Worm (Caenorhabditis elegans) whole organism, L2 larva: Measurements from ENCODE around the gene symk-1.

Experiments used
- aly-2 ChIP-seq: fragments of 150-350 bp; optimal IDR thresholded peaks from 2 replicates; lab custom pipeline; 2014; ENCODE audit warnings: missing biosample characterization, missing genetic modification characterization
- ceh-16 ChIP-seq: fragments of 150-350 bp; optimal IDR thresholded peaks from 2 replicates; lab custom pipeline; 2014; ENCODE audit warnings: missing biosample characterization, missing genetic modification characterization
- ceh-82 ChIP-seq: fragments of 150-350 bp; optimal IDR thresholded peaks from 2 replicates; lab custom pipeline; 2014; ENCODE audit warnings: missing biosample characterization, missing genetic modification characterization
- lin-11 ChIP-seq: fragments of 150-350 bp; sonication (generic microtip); optimal IDR thresholded peaks from 2 replicates; lab custom pipeline; 2014; ENCODE audit warnings: missing biosample characterization, missing genetic modification characterization, inconsistent platforms, mixed read lengths
- lin-39 ChIP-seq: fragments of 150-350 bp; optimal IDR thresholded peaks from 2 replicates; lab custom pipeline; 2014; ENCODE audit warnings: missing biosample characterization, missing genetic modification reagents, missing genetic modification characterization
- nhr-12 ChIP-seq: fragments of 150-350 bp; optimal IDR thresholded peaks from 2 replicates; lab custom pipeline; 2014; ENCODE audit warnings: missing biosample characterization, missing genetic modification characterization
- nhr-23 ChIP-seq: fragments of 150-350 bp; optimal IDR thresholded peaks from 2 replicates; lab custom pipeline; 2014; ENCODE audit warnings: missing biosample characterization, missing genetic modification reagents, missing genetic modification characterization
- nhr-237 ChIP-seq: fragments of 150-350 bp; optimal IDR thresholded peaks from 2 replicates; lab custom pipeline; 2014; ENCODE audit warnings: missing biosample characterization, missing genetic modification characterization
- nhr-77 ChIP-seq: fragments of 150-350 bp; optimal IDR thresholded peaks from 2 replicates; lab custom pipeline; 2014; ENCODE audit warnings: missing biosample characterization, missing genetic modification characterization

DNA sequence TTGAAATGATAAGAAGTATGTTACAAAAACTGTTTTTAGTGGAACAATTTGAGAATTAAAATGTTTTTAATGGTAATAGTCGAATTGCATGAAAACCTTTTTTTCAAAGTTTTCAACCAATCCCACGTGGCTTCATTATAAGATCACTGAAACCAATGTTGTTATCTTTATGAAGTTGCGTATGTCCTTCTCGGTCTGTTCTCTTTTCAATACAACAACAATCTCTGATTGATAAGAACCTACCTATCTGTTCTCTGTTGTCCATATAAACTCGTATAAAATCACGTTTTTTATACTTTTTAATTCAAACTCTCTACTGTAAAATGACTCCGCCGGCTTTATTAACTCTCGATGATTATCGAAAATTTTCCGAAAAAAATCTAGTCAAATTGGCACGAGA lies 33.2 kb downstream of the symk-1 start, which contains the start of gene F41E6.5:
- no peak for TF ChIP-seq nhr-12 (tag; lab: Kevin White, UChicago)
- no peak for TF ChIP-seq ceh-82 (tag; lab: Kevin White, UChicago)
- TF ChIP-seq aly-2 (tag; lab: Kevin White, UChicago): no peak
- no peak for TF ChIP-seq lin-39 (tag; lab: Kevin White, UChicago)
- no peak for TF ChIP-seq lin-11 (tag; lab: Kevin White, UChicago)
- TF ChIP-seq nhr-23 (tag; lab: Kevin White, UChicago): no peak
- TF ChIP-seq nhr-77 (tag; lab: Kevin White, UChicago): no peak
- TF ChIP-seq nhr-237 (tag; lab: Kevin White, UChicago): no peak
- TF ChIP-seq ceh-16 (tag; lab: Kevin White, UChicago): no peak
